Fruit fly (Drosophila melanogaster): Measurements from ENCODE around the gene CG43091.

The CG43091 gene

DNA sequence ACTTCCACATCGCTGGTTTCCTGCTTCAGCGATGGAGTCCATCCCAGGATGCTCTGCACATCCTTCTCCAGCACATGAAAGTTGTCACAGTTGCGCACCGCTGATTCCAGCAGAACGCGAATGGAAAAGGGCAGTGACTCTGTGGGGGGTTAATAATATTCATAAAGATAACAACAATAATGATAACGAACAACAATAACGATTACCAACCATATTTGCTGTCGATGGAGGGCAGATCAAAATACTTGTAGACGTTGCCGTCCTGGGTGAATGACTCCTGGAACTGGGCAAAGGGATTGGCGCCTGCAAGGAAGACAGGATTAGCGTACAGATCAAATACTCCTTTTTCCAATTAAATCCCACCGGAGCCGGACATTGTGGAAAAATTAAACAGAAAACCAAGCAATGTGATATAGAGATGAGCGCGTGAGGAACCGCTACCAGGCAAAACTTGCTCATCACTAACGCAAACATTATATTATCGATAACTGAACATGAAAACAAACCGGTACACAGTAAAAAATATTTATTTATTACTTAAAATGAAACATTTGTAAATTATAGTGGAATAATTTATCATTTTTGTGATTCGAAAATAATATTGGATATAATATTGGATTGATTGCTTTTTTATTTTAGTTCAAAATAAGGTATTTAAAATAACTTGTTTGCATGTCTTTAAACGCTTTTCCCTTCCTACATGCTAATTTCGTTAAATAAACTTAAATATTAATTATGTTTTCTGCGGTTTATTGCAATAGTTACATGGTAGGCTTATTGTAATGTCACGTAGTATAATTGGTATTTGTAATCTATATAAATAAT lies 44.2 kb downstream of the CG43091 start, which contains the start of gene Irp-1A (continued):
- peak; percentile 81 for TF ChIP-seq Dref (GFP tag; IDR thresholded peaks at IDR 0.05)
- no peak for TF ChIP-seq NK7.1 (GFP tag; optimal IDR thresholded peaks at IDR 0.05)
- TF ChIP-seq sisA (GFP tag; IDR thresholded peaks at IDR 0.05) = peak; percentile 24; the same call in 1 of the 2 replicates
- peak; percentile 43 for TF ChIP-seq mirr (GFP tag; optimal IDR thresholded peaks at IDR 0.05)
- TF ChIP-seq zfh2 (GFP tag; optimal IDR thresholded peaks at IDR 0.05) = peak; percentile 14
- no peak for TF ChIP-seq Kr (GFP tag; optimal IDR thresholded peaks at IDR 0.05)
- peak; percentile 57 for TF ChIP-seq zen (tag; optimal IDR thresholded peaks at IDR 0.05)
- TF ChIP-seq nerfin-2 (GFP tag; IDR thresholded peaks at IDR 0.05; ENCODE audit: partially characterized antibody) = peak; percentile 49
- no peak for TF ChIP-seq CG3726 (GFP tag; IDR thresholded peaks at IDR 0.05)
- TF ChIP-seq Ptx1 (GFP tag; IDR thresholded peaks at IDR 0.05) = peak; percentile 80
- TF ChIP-seq ken (GFP tag; IDR thresholded peaks at IDR 0.05) = peak; percentile 56; the same call in 1 of the 3 replicates
- TF ChIP-seq CG17829 (tag; optimal IDR thresholded peaks at IDR 0.05) = peak; percentile 81
- no peak for TF ChIP-seq ham (GFP tag; IDR thresholded peaks at IDR 0.05)
- TF ChIP-seq zf30C (GFP tag; optimal IDR thresholded peaks at IDR 0.05) = peak; percentile 96
- no peak for TF ChIP-seq CG17912 (GFP tag; optimal IDR thresholded peaks at IDR 0.05)
- peak; percentile 47 for TF ChIP-seq Lhr (GFP tag; optimal IDR thresholded peaks at IDR 0.05)
- TF ChIP-seq Abd-B (GFP tag; optimal IDR thresholded peaks at IDR 0.05) = peak; percentile 37
- peak; percentile 60 for TF ChIP-seq CG15696 (tag; optimal IDR thresholded peaks at IDR 0.05)
- peak; percentile 76 for TF ChIP-seq CG3281 (GFP tag; optimal IDR thresholded peaks at IDR 0.05)
- no peak for TF ChIP-seq danr (GFP tag; IDR thresholded peaks at IDR 0.05)
- peak; percentile 30 for TF ChIP-seq BtbVII (GFP tag; optimal IDR thresholded peaks at IDR 0.05)
- TF ChIP-seq CG15479 (GFP tag; optimal IDR thresholded peaks at IDR 0.05) = no peak
- TF ChIP-seq bab2 (GFP tag; optimal IDR thresholded peaks at IDR 0.05) = peak; percentile 3
- TF ChIP-seq CG13775 (GFP tag; optimal IDR thresholded peaks at IDR 0.05) = peak; percentile 69
- 0 out of 2 replicates have a peak, but pooled peaks have one; percentile 56 for TF ChIP-seq toy (GFP tag; IDR thresholded peaks at IDR 0.05)
- peak; percentile 3 for TF ChIP-seq Bdp1 (GFP tag; optimal IDR thresholded peaks at IDR 0.05)
- TF ChIP-seq ash1 (GFP tag; optimal IDR thresholded peaks at IDR 0.05) = no peak
- peak; percentile 33 for TF ChIP-seq CG5180 (GFP tag; optimal IDR thresholded peaks at IDR 0.05)
- peak; percentile 82 for TF ChIP-seq Med (GFP tag)
- peak; percentile 82 for TF ChIP-seq MBD-R2 (GFP tag; IDR thresholded peaks at IDR 0.05)
- peak; percentile 76 for TF ChIP-seq dmrt11E (tag; optimal IDR thresholded peaks at IDR 0.05)
- no peak for TF ChIP-seq CG43689 (GFP tag; IDR thresholded peaks at IDR 0.05)
- peak; percentile 61 for TF ChIP-seq CG1603 (tag; optimal IDR thresholded peaks at IDR 0.05)
- TF ChIP-seq esg (GFP tag; conservative IDR thresholded peaks at IDR 0.05) = peak; percentile 47; the same call in 1 of the 2 replicates
- peak; percentile 64 for TF ChIP-seq CG18764 (GFP tag; optimal IDR thresholded peaks at IDR 0.05)
- TF ChIP-seq CG2116 (GFP tag; optimal IDR thresholded peaks at IDR 0.05) = peak; percentile 73
- no peak for TF ChIP-seq TFAM (GFP tag; optimal IDR thresholded peaks at IDR 0.05)
- TF ChIP-seq Oaz (GFP tag; IDR thresholded peaks at IDR 0.05) = peak; percentile 57
- TF ChIP-seq CG9727 (GFP tag; optimal IDR thresholded peaks at IDR 0.05) = peak; percentile 78
- peak; percentile 67 for TF ChIP-seq run (tag; optimal IDR thresholded peaks at IDR 0.05)
- TF ChIP-seq CG12942 (GFP tag; optimal IDR thresholded peaks at IDR 0.05) = peak; percentile 59
- TF ChIP-seq grn (GFP tag; optimal IDR thresholded peaks at IDR 0.05) = no peak
- 0 out of 2 replicates have a peak, but pooled peaks have one; percentile 23 for TF ChIP-seq bowl (GFP tag; IDR thresholded peaks at IDR 0.05)
- peak; percentile 42 for TF ChIP-seq CG10543 (GFP tag; optimal IDR thresholded peaks at IDR 0.05)
- TF ChIP-seq Max (GFP tag; optimal IDR thresholded peaks at IDR 0.05) = peak; percentile 56
- peak; percentile 51 to 69 for TF ChIP-seq dpn (GFP tag; optimal IDR thresholded peaks at IDR 0.05)
- peak; percentile 85 for TF ChIP-seq Opbp (GFP tag; IDR thresholded peaks at IDR 0.05; ENCODE audit: partially characterized antibody)
- TF ChIP-seq CG34224 (GFP tag; IDR thresholded peaks at IDR 0.05; ENCODE audit: partially characterized antibody) = peak; percentile 86
- TF ChIP-seq CG15073 (GFP tag; optimal IDR thresholded peaks at IDR 0.05) = no peak

Data from whole organism, embryonic.